Worm (Caenorhabditis elegans) whole organism, L4 larva: ENCODE results near the gene srt-27.

Experiments used
- D1046.2 ChIP-seq: fragments of 200-800 bp; sonication (Bioruptor generic); IDR thresholded peaks from 2 replicates; pipeline ENCODE4 v1.3.6; 2022; ENCODE audit warnings: missing genetic modification characterization, missing compliant biosample characterization
- F10B5.3 ChIP-seq: sonication (generic microtip); optimal IDR thresholded peaks from 2 replicates; lab custom pipeline; 2016; ENCODE audit warnings: mild to moderate bottlenecking, missing genetic modification characterization, missing compliant biosample characterization
- F44E2.7 ChIP-seq: fragments of 200-800 bp; sonication (Bioruptor generic); IDR thresholded peaks from 2 replicates; pipeline ENCODE4 v2.1.2; 2022; ENCODE audit warnings: missing genetic modification characterization, missing compliant biosample characterization
- F49E8.2 ChIP-seq: sonication (generic microtip); optimal IDR thresholded peaks from 2 replicates; lab custom pipeline; 2016; ENCODE audit warnings: missing compliant biosample characterization, mild to moderate bottlenecking, missing genetic modification characterization, borderline replicate concordance
- Y5F2A.4 ChIP-seq: fragments of 200-800 bp; sonication (Bioruptor generic); optimal IDR thresholded peaks from 2 replicates; lab custom pipeline; 2018; ENCODE audit warnings: mild to moderate bottlenecking, missing genetic modification characterization, missing compliant biosample characterization
- ZK337.2 ChIP-seq: fragments of 200-800 bp; sonication (Bioruptor generic); IDR thresholded peaks from 2 replicates; pipeline ENCODE4 v1.3.6; 2022; ENCODE audit warnings: missing genetic modification reagents, missing genetic modification characterization, missing compliant biosample characterization
- ZK546.5 ChIP-seq, 2 experiments: sonication (generic microtip); optimal IDR thresholded peaks; 2 replicates each; lab custom pipeline; 2017; ENCODE audit warnings: missing biosample characterization in 2 of 2, missing genetic modification characterization in 2 of 2
- aha-1 ChIP-seq: fragments of 150-350 bp; peaks from one replicate; lab custom pipeline; 2014; ENCODE audit warnings: missing biosample characterization, missing genetic modification characterization
- aly-2 ChIP-seq: sonication (generic microtip); optimal IDR thresholded peaks from 2 replicates; lab custom pipeline; 2018; ENCODE audit warnings: missing biosample characterization, missing genetic modification characterization
- attf-4 ChIP-seq: sonication (generic microtip); optimal IDR thresholded peaks from 3 replicates; lab custom pipeline; 2017; ENCODE audit warnings: missing biosample characterization, missing genetic modification characterization
- ceh-82 ChIP-seq: sonication (generic microtip); optimal IDR thresholded peaks from 2 replicates; lab custom pipeline; 2017; ENCODE audit warnings: missing biosample characterization, missing genetic modification characterization
- ctbp-1 ChIP-seq: fragments of 200-800 bp; sonication (Bioruptor generic); IDR thresholded peaks from 2 replicates; pipeline ENCODE4 v1.3.6; 2022; ENCODE audit warnings: missing genetic modification reagents, missing genetic modification characterization, missing compliant biosample characterization
- daf-12 ChIP-seq: fragments of 150-350 bp; optimal IDR thresholded peaks from 2 replicates; lab custom pipeline; 2014; ENCODE audit warnings: missing biosample characterization, missing genetic modification reagents, missing genetic modification characterization
- daf-8 ChIP-seq: fragments of 200-800 bp; sonication (Bioruptor generic); IDR thresholded peaks from 2 replicates; pipeline ENCODE4 v1.3.6; 2022; ENCODE audit warnings: missing genetic modification characterization, missing compliant biosample characterization
- dmd-8 ChIP-seq: fragments of 200-800 bp; sonication (Bioruptor generic); IDR thresholded peaks from 2 replicates; pipeline ENCODE4 v1.3.6; 2022; ENCODE audit warnings: missing genetic modification characterization, missing compliant biosample characterization
- duxl-1 ChIP-seq: sonication (generic microtip); optimal IDR thresholded peaks from 2 replicates; lab custom pipeline; 2016; ENCODE audit warnings: mild to moderate bottlenecking, missing genetic modification characterization, moderate library complexity, missing compliant biosample characterization; ENCODE audit not compliant: poor library complexity
- egl-27 ChIP-seq: sonication (generic microtip); optimal IDR thresholded peaks from 3 replicates; lab custom pipeline; 2017; ENCODE audit warnings: missing biosample characterization, missing genetic modification reagents, missing genetic modification characterization
- gei-8 ChIP-seq: fragments of 200-800 bp; sonication (Bioruptor generic); optimal IDR thresholded peaks from 2 replicates; lab custom pipeline; 2018; ENCODE audit warnings: mild to moderate bottlenecking, missing genetic modification characterization, missing compliant biosample characterization
- lim-7 ChIP-seq: fragments of 200-800 bp; sonication (Bioruptor generic); IDR thresholded peaks from 2 replicates; pipeline ENCODE4 v1.3.6; 2022; ENCODE audit warnings: missing genetic modification characterization, missing compliant biosample characterization
- lin-15B ChIP-seq: fragments of 150-350 bp; sonication (generic microtip); optimal IDR thresholded peaks from 3 replicates; lab custom pipeline; 2014; ENCODE audit warnings: missing biosample characterization, missing genetic modification characterization
- lin-38 ChIP-seq: fragments of 200-800 bp; sonication (Bioruptor generic); IDR thresholded peaks from 2 replicates; pipeline ENCODE4 v1.3.6; 2022; ENCODE audit warnings: missing genetic modification reagents, missing genetic modification characterization, missing compliant biosample characterization
- lir-3 ChIP-seq: sonication (generic microtip); optimal IDR thresholded peaks from 2 replicates; lab custom pipeline; 2016; ENCODE audit warnings: mild to moderate bottlenecking, missing genetic modification characterization, missing compliant biosample characterization
- lsy-2 ChIP-seq, 2 experiments: fragments of 150-350 bp in 1 of 2; sonication (generic microtip) in 1 of 2; optimal IDR thresholded peaks; 2 replicates each; lab custom pipeline; 2014 to 2017; ENCODE audit warnings: missing biosample characterization in 2 of 2, missing genetic modification characterization in 2 of 2
- madf-5 ChIP-seq, 2 experiments: fragments of 200-800 bp; sonication (Bioruptor generic); IDR thresholded peaks; 2 replicates each; pipeline ENCODE4 v1.3.6; 2022; ENCODE audit warnings: missing compliant biosample characterization in 2 of 2, missing genetic modification characterization in 2 of 2
- mxl-2 ChIP-seq: fragments of 200-800 bp; sonication (Bioruptor generic); conservative IDR thresholded peaks from 2 replicates; pipeline ENCODE4 v1.3.6; 2022; ENCODE audit warnings: missing genetic modification reagents, missing genetic modification characterization, missing compliant biosample characterization
- mxl-3 ChIP-seq: fragments of 200-800 bp; sonication (Bioruptor generic); optimal IDR thresholded peaks from 2 replicates; lab custom pipeline; 2018; ENCODE audit warnings: mild to moderate bottlenecking, missing genetic modification characterization, missing compliant biosample characterization
- nhr-10 ChIP-seq: fragments of 150-350 bp; optimal IDR thresholded peaks from 2 replicates; lab custom pipeline; 2014; ENCODE audit warnings: missing biosample characterization, missing genetic modification characterization
- nhr-102 ChIP-seq: sonication (generic microtip); optimal IDR thresholded peaks from 2 replicates; lab custom pipeline; 2016; ENCODE audit warnings: mild to moderate bottlenecking, missing genetic modification characterization, moderate library complexity, missing compliant biosample characterization
- nhr-11 ChIP-seq: fragments of 150-350 bp; optimal IDR thresholded peaks from 2 replicates; lab custom pipeline; 2014; ENCODE audit warnings: missing biosample characterization, missing genetic modification characterization
- nhr-111 ChIP-seq: fragments of 200-800 bp; sonication (Bioruptor generic); optimal IDR thresholded peaks from 2 replicates; lab custom pipeline; 2018; ENCODE audit warnings: mild to moderate bottlenecking, missing genetic modification characterization, missing compliant biosample characterization
- nhr-28 ChIP-seq: fragments of 150-350 bp; optimal IDR thresholded peaks from 2 replicates; lab custom pipeline; 2014; ENCODE audit warnings: missing biosample characterization, missing genetic modification characterization
- nhr-42 ChIP-seq: fragments of 200-800 bp; sonication (Bioruptor generic); IDR thresholded peaks from 2 replicates; pipeline ENCODE4 v1.3.6; 2022; ENCODE audit warnings: missing genetic modification characterization, missing compliant biosample characterization
- nhr-48 ChIP-seq: sonication (generic microtip); optimal IDR thresholded peaks from 2 replicates; lab custom pipeline; 2016; ENCODE audit warnings: mild to moderate bottlenecking, missing genetic modification characterization, missing compliant biosample characterization
- pha-4 ChIP-seq, 2 experiments: fragments of 150-350 bp in 1 of 2; fragments of 200-800 bp in 1 of 2; sonication (Bioruptor generic) in 1 of 2; IDR thresholded peaks in 1 of 2; optimal IDR thresholded peaks in 1 of 2; 2 replicates each; pipeline versions ENCODE4 v1.3.6 to Lab custom; 2014 to 2022; ENCODE audit warnings: missing genetic modification characterization in 2 of 2, missing genetic modification reagents in 2 of 2, missing biosample characterization in 1 of 2, missing compliant biosample characterization in 1 of 2
- php-3 ChIP-seq: fragments of 200-800 bp; sonication (Bioruptor generic); IDR thresholded peaks from 2 replicates; pipeline ENCODE4 v1.3.6; 2022; ENCODE audit warnings: missing genetic modification reagents, missing genetic modification characterization, missing compliant biosample characterization
- pqm-1 ChIP-seq: sonication (generic microtip); optimal IDR thresholded peaks from 2 replicates; lab custom pipeline; 2017; ENCODE audit warnings: missing biosample characterization, missing genetic modification characterization
- saeg-2 ChIP-seq: fragments of 200-800 bp; sonication (Bioruptor generic); IDR thresholded peaks from 2 replicates; pipeline ENCODE4 v1.3.6; 2022; ENCODE audit warnings: missing genetic modification reagents, missing genetic modification characterization, missing compliant biosample characterization
- sdz-12 ChIP-seq: fragments of 200-800 bp; sonication (Bioruptor generic); optimal IDR thresholded peaks from 2 replicates; lab custom pipeline; 2018; ENCODE audit warnings: mild to moderate bottlenecking, missing genetic modification characterization, missing compliant biosample characterization
- set-16 ChIP-seq: fragments of 200-800 bp; sonication (Bioruptor generic); IDR thresholded peaks from 2 replicates; pipeline ENCODE4 v1.3.6; 2022; ENCODE audit warnings: missing genetic modification reagents, missing genetic modification characterization, missing compliant biosample characterization
- skn-1 ChIP-seq: fragments of 150-350 bp; optimal IDR thresholded peaks from 2 replicates; lab custom pipeline; 2014; ENCODE audit warnings: missing biosample characterization, missing genetic modification characterization
- snpc-1.2 ChIP-seq: fragments of 200-800 bp; sonication (Bioruptor generic); IDR thresholded peaks from 2 replicates; pipeline ENCODE4 v1.3.6; 2022; ENCODE audit warnings: missing genetic modification reagents, missing genetic modification characterization, missing compliant biosample characterization
- spr-1 ChIP-seq: sonication (generic microtip); optimal IDR thresholded peaks from 2 replicates; lab custom pipeline; 2016; ENCODE audit warnings: mild to moderate bottlenecking, missing genetic modification characterization, missing compliant biosample characterization
- unc-39 ChIP-seq: sonication (generic microtip); optimal IDR thresholded peaks from 2 replicates; lab custom pipeline; 2017; ENCODE audit warnings: missing biosample characterization, missing genetic modification characterization
- zag-1 ChIP-seq: fragments of 150-350 bp; optimal IDR thresholded peaks from 2 replicates; lab custom pipeline; 2014; ENCODE audit warnings: missing biosample characterization, missing genetic modification characterization
- zfp-3 ChIP-seq: fragments of 200-800 bp; sonication (Bioruptor generic); conservative IDR thresholded peaks from 2 replicates; pipeline ENCODE4 v1.3.6; 2022; ENCODE audit warnings: missing genetic modification reagents, missing genetic modification characterization, missing compliant biosample characterization
- zip-11 ChIP-seq: fragments of 200-800 bp; sonication (Bioruptor generic); IDR thresholded peaks from 2 replicates; pipeline ENCODE4 v1.3.6; 2022; ENCODE audit warnings: missing genetic modification characterization, missing compliant biosample characterization
- ztf-11 ChIP-seq: fragments of 150-350 bp; optimal IDR thresholded peaks from 2 replicates; lab custom pipeline; 2014; ENCODE audit warnings: missing biosample characterization, missing genetic modification characterization

srt-27 gene

DNA sequence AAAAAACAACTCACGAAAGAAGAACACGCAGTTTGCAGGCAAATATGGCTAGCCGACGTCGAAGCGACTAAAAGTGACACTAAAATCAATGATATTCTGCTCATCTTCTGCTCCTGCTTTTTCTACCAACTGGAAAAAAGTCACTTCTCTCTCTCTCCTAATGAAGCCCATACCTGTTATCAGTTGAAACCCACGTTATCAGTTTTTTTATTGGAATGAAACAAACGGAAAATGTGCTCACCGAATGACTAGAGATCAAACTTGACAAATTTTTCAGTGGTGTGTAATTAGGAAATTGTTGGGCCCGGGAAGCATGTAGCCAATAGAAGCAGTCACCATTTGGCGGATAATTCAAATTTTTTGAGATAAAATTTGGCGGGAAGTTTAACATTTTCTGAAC is 9.2 kb downstream of the srt-27 start, which contains the start of gene C24B9.3 (continued):
- TF ChIP-seq php-3 (GFP tag; lab: Robert Waterston, UW) (no peak), pha-4 (GFP tag; IDR thresholded peaks at IDR 0.05; lab: Robert Waterston, UW) (no peak), pha-4 (tag; optimal IDR thresholded peaks at IDR 0.05; lab: Kevin White, UChicago) (no peak), ctbp-1 (no peak), lin-38 (GFP tag; lab: Robert Waterston, UW) (no peak)

DNA sequence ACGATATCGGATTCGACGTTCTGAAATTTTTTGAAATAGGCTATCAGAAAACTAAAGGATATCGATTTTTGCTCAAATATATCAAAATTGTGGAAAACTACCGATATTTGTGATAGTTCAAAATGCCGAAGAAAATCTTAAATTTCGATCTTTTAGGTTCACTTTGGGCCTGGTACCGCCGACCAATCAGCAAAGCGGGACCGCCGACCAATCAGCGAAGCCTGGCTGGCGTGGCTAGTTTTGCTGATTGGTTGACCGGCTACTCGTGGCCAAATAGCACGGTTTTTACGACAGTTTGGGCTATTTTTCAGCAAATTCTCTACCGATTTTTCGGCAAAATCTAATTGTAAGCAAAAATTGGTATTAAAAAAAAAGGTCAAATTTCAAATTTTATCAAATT is 10.5 kb downstream of the srt-27 start:
- TF ChIP-seq attf-4 (tag; lab: Kevin White, UChicago) (no peak), duxl-1 (no peak), daf-8 (GFP tag; lab: Robert Waterston, UW) (no peak), php-3 (GFP tag; lab: Robert Waterston, UW) (no peak), nhr-111 (GFP tag; lab: Kevin White, UChicago) (no peak), mxl-3 (GFP tag; lab: Kevin White, UChicago) (no peak), ZK546.5 (tag; optimal IDR thresholded peaks at IDR 0.05; lab: Kevin White, UChicago) (no peak), madf-5 (GFP tag; IDR thresholded peaks at IDR 0.05; lab: Robert Waterston, UW) (no peak), unc-39 (tag; lab: Kevin White, UChicago) (no peak), D1046.2 (GFP tag; lab: Robert Waterston, UW) (no peak), F10B5.3 (tag; lab: Kevin White, UChicago) (no peak), dmd-8 (GFP tag; lab: Robert Waterston, UW) (no peak), F49E8.2 (tag; lab: Kevin White, UChicago) (no peak), nhr-48 (tag; lab: Kevin White, UChicago) (no peak), spr-1 (tag; lab: Kevin White, UChicago) (no peak)

DNA sequence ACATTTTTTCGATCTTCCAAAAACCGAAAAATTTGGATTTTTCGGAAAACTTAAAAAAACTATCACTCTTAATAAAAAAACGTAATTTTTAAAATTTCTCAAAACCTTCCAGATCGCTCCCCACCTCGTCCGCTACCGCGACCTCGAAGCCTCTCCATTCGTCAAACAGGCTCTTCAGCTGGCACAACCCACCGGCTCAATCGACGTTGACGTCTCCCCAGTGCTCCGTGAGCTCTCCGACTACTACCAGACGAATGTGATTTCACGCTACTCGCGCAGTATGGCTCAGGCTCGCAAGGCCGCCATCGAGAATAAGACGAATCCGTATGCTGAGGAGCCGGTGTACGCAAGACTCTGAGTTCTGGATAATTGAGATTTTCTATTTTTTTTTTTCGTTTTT is 14.3 kb downstream of the srt-27 start:
- TF ChIP-seq D1046.2 (GFP tag; lab: Robert Waterston, UW), result 0 out of 2 replicates have a peak, but pooled peaks have one; percentile 29
- TF ChIP-seq ceh-82 (tag; lab: Kevin White, UChicago), result no peak
- no peak for TF ChIP-seq pqm-1 (tag; lab: Kevin White, UChicago)
- no peak for TF ChIP-seq ztf-11 (tag; lab: Kevin White, UChicago)
- TF ChIP-seq lin-15B (tag; lab: Kevin White, UChicago), result no peak
- no peak for TF ChIP-seq nhr-102
- peak; percentile 62 for TF ChIP-seq set-16 (GFP tag; lab: Robert Waterston, UW)
- TF ChIP-seq ZK337.2, result no peak
- no peak for TF ChIP-seq php-3 (GFP tag; lab: Robert Waterston, UW)
- TF ChIP-seq daf-12, result no peak
- no peak for TF ChIP-seq nhr-111 (GFP tag; lab: Kevin White, UChicago)
- no peak for TF ChIP-seq sdz-12 (GFP tag; lab: Kevin White, UChicago)
- no peak for TF ChIP-seq nhr-42 (GFP tag; lab: Robert Waterston, UW)
- TF ChIP-seq nhr-28, result no peak
- no peak for TF ChIP-seq gei-8 (GFP tag; lab: Kevin White, UChicago)
- no peak for TF ChIP-seq mxl-2
- no peak for TF ChIP-seq zip-11 (GFP tag; lab: Robert Waterston, UW)

DNA sequence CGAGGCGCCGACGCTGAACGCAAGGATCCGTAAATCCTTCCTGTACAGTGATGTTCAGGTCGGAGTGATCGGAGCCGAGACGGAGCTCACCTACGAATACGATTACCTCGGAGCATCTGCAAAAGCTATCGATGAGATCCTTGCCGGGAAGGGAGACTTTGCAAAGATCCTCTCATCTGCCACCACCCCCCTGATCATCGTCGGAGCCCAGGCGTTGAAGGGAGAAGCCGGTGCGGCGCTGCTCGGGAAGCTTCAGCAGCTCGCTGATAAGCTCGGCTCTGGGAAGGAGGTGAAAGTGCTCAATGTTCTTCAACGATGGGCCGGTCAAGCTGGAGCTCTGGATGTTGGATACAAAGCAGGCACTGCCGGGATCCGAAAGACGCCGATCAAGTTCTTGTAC is 17.4 kb downstream of the srt-27 start:
- TF ChIP-seq set-16 (GFP tag; lab: Robert Waterston, UW) (peak; percentile 84), unc-39 (tag; lab: Kevin White, UChicago) (no peak), lsy-2 (tag; optimal IDR thresholded peaks at IDR 0.05; lab: Kevin White, UChicago) (no peak), zfp-3 (GFP tag; lab: Robert Waterston, UW) (no peak), ZK546.5 (tag; optimal IDR thresholded peaks at IDR 0.05; lab: Kevin White, UChicago) (no peak), aha-1 (tag; lab: Kevin White, UChicago) (peak; percentile 90), saeg-2 (GFP tag; lab: Robert Waterston, UW) (no peak), F44E2.7 (GFP tag; lab: Robert Waterston, UW) (0 out of 2 replicates have a peak, but pooled peaks have one; percentile 13), lin-38 (GFP tag; lab: Robert Waterston, UW) (no peak), aly-2 (tag; lab: Kevin White, UChicago) (no peak), zag-1 (tag; lab: Kevin White, UChicago) (no peak), nhr-10 (no peak), skn-1 (tag; lab: Kevin White, UChicago) (no peak), Y5F2A.4 (no peak), daf-8 (GFP tag; lab: Robert Waterston, UW) (no peak), nhr-11 (tag; lab: Kevin White, UChicago) (no peak), lim-7 (GFP tag; lab: Robert Waterston, UW) (no peak), egl-27 (tag; lab: Kevin White, UChicago) (no peak), lir-3 (no peak), sdz-12 (GFP tag; lab: Kevin White, UChicago) (peak; percentile 38), snpc-1.2 (GFP tag; lab: Robert Waterston, UW) (no peak)
